Worm (Caenorhabditis elegans) whole organism, L2 larva: ENCODE data around the gene C52B9.19.
A peak's percentile ranks its signal among the peaks of the same experiment; 100 is the strongest.

Experiments used
- ZK546.5 ChIP-seq: sonication (generic microtip); optimal IDR thresholded peaks from 2 replicates; lab custom pipeline; 2017; ENCODE audit warnings: missing biosample characterization, missing genetic modification characterization
- lsy-2 ChIP-seq, 2 experiments: fragments of 150-350 bp in 1 of 2; sonication (generic microtip) in 1 of 2; optimal IDR thresholded peaks; 2 replicates each; lab custom pipeline; 2014 to 2017; ENCODE audit warnings: missing biosample characterization in 2 of 2, missing genetic modification characterization in 2 of 2

DNA sequence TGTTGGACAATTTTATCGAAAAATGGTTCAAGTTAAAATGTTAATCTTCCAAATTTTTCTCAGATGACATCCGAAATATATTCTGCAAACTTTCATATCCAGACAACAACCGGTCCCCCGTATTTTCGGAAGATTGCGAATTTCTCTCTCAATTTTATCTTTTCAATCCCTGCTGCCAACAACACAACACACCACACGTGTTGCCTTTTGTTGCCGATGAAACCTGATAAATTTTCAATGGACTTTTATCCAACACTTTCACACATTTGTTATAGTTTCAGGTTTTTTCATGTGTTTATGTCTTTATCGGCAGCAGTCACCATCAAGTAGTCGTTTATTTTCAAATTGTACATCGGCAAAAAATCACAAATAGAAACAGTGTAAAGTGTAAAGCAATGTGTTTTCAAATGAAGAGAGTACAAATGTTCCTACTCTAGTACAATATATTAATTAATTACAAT, 36.1 kb upstream of the C52B9.19 start:
- no peak for TF ChIP-seq ZK546.5 (tag; lab: Kevin White, UChicago)
- TF ChIP-seq lsy-2 (tag; optimal IDR thresholded peaks at IDR 0.05; lab: Kevin White, UChicago) = peak in 1 of 2 experiments; percentile 20
